Fruit fly (Drosophila melanogaster) whole organism, embryonic: Measurements from ENCODE around the gene Ae2.

Source experiments
- Asciz ChIP-seq: fragments of 200-800 bp; sonication (Bioruptor generic); optimal IDR thresholded peaks from 2 replicates; lab custom pipeline; 2017; ENCODE audit warnings: missing biosample characterization, mild to moderate bottlenecking, missing genetic modification characterization, missing genetic modification reagents
- CG10565 ChIP-seq: fragments of 200-800 bp; sonication (Bioruptor generic); optimal IDR thresholded peaks from 3 replicates; lab custom pipeline; 2016; ENCODE audit warnings: missing biosample characterization, mild to moderate bottlenecking, missing genetic modification characterization
- CG10979 ChIP-seq: fragments of 200-800 bp; sonication (Bioruptor generic); optimal IDR thresholded peaks from 2 replicates; lab custom pipeline; 2018; ENCODE audit warnings: missing biosample characterization, mild to moderate bottlenecking, missing genetic modification characterization, moderate library complexity
- CG12155 ChIP-seq: fragments of 200-800 bp; sonication (Bioruptor generic); optimal IDR thresholded peaks from 3 replicates; lab custom pipeline; 2016; ENCODE audit warnings: missing biosample characterization, missing genetic modification characterization
- CG13123 ChIP-seq: fragments of 200-800 bp; sonication (Bioruptor generic); optimal IDR thresholded peaks from 2 replicates; lab custom pipeline; 2016; ENCODE audit warnings: missing biosample characterization, missing genetic modification characterization
- CG13296 ChIP-seq: fragments of 200-800 bp; sonication (Bioruptor generic); optimal IDR thresholded peaks from 3 replicates; lab custom pipeline; 2018; ENCODE audit warnings: missing biosample characterization, mild to moderate bottlenecking, missing genetic modification characterization
- CG15011 ChIP-seq: fragments of 200-800 bp; sonication (Bioruptor generic); optimal IDR thresholded peaks from 3 replicates; lab custom pipeline; 2018; ENCODE audit warnings: missing biosample characterization, mild to moderate bottlenecking, missing genetic modification characterization
- CG15269 ChIP-seq: fragments of 200-800 bp; sonication (Bioruptor generic); optimal IDR thresholded peaks from 2 replicates; lab custom pipeline; 2018; ENCODE audit warnings: missing biosample characterization, mild to moderate bottlenecking, missing genetic modification characterization, moderate library complexity
- CG15601 ChIP-seq: fragments of 200-800 bp; sonication (Bioruptor generic); optimal IDR thresholded peaks from 3 replicates; lab custom pipeline; 2019; ENCODE audit warnings: missing biosample characterization, mild to moderate bottlenecking, missing genetic modification characterization, moderate library complexity
- CG17802 ChIP-seq: fragments of 200-800 bp; sonication (Bioruptor generic); optimal IDR thresholded peaks from 2 replicates; lab custom pipeline; 2018; ENCODE audit warnings: missing biosample characterization, mild to moderate bottlenecking, missing genetic modification characterization, moderate library complexity
- CG18262 ChIP-seq: fragments of 200-800 bp; optimal IDR thresholded peaks from 3 replicates; lab custom pipeline; 2019; ENCODE audit warnings: missing biosample characterization, mild to moderate bottlenecking, missing genetic modification characterization, moderate library complexity
- CG31441 ChIP-seq: fragments of 200-800 bp; sonication (Bioruptor generic); IDR thresholded peaks from 2 replicates; pipeline ENCODE4 v1.3.6; 2022; ENCODE audit warnings: missing biosample characterization, missing genetic modification characterization
- CG42726 ChIP-seq: fragments of 200-800 bp; sonication (Bioruptor generic); IDR thresholded peaks from 2 replicates; pipeline ENCODE4 v1.3.6; 2022; ENCODE audit warnings: missing biosample characterization, missing genetic modification characterization; ENCODE audit not compliant: partially characterized antibody
- CG4617 ChIP-seq: fragments of 200-800 bp; sonication (Bioruptor generic); optimal IDR thresholded peaks from 3 replicates; lab custom pipeline; 2016; ENCODE audit warnings: missing biosample characterization, missing genetic modification characterization, borderline replicate concordance
- CG6254 ChIP-seq: fragments of 200-800 bp; sonication (Bioruptor generic); optimal IDR thresholded peaks from 3 replicates; lab custom pipeline; 2017; ENCODE audit warnings: mild to moderate bottlenecking, missing biosample characterization, missing genetic modification reagents, missing genetic modification characterization
- CG8281 ChIP-seq: fragments of 200-800 bp; sonication (Bioruptor generic); optimal IDR thresholded peaks from 2 replicates; lab custom pipeline; 2018; ENCODE audit warnings: missing biosample characterization, mild to moderate bottlenecking, missing genetic modification characterization, moderate library complexity
- CG8924 ChIP-seq: fragments of 200-800 bp; optimal IDR thresholded peaks from 3 replicates; lab custom pipeline; 2019; ENCODE audit warnings: missing biosample characterization, mild to moderate bottlenecking, missing genetic modification characterization, moderate library complexity
- D19A ChIP-seq: fragments of 200-800 bp; optimal IDR thresholded peaks from 3 replicates; lab custom pipeline; 2019; ENCODE audit warnings: missing biosample characterization, mild to moderate bottlenecking, missing genetic modification characterization, moderate library complexity
- Dbx ChIP-seq: fragments of 200-800 bp; sonication (Bioruptor generic); IDR thresholded peaks from 3 replicates; pipeline ENCODE4 v1.3.6; 2022; ENCODE audit warnings: missing biosample characterization, missing genetic modification characterization
- Dfd ChIP-seq, 2 experiments: fragments of >200 bp; optimal IDR thresholded peaks; 2 replicates each; lab custom pipeline; 2017; ENCODE audit warnings: missing biosample characterization in 2 of 2, missing genetic modification characterization in 2 of 2
- Dip3 ChIP-seq: fragments of 200-800 bp; sonication (Bioruptor generic); optimal IDR thresholded peaks from 3 replicates; lab custom pipeline; 2016; ENCODE audit warnings: missing biosample characterization, missing genetic modification characterization
- Doc3 ChIP-seq: fragments of 200-800 bp; sonication (Bioruptor generic); IDR thresholded peaks from 3 replicates; pipeline ENCODE4 v1.3.6; 2022; ENCODE audit warnings: missing biosample characterization, missing genetic modification characterization; ENCODE audit not compliant: partially characterized antibody
- Hand ChIP-seq: fragments of 200-800 bp; sonication (Bioruptor generic); optimal IDR thresholded peaks from 2 replicates; lab custom pipeline; 2017; ENCODE audit warnings: mild to moderate bottlenecking, missing biosample characterization, missing genetic modification reagents, missing genetic modification characterization
- Hr51 ChIP-seq, 2 experiments: fragments of 200-800 bp; sonication (Bioruptor generic); optimal IDR thresholded peaks; 2 replicates in 1 of 2; 3 replicates in 1 of 2; lab custom pipeline; 2016 to 2018; ENCODE audit warnings: missing biosample characterization in 2 of 2, missing genetic modification characterization in 2 of 2, mild to moderate bottlenecking in 1 of 2, moderate library complexity in 1 of 2
- Lpt ChIP-seq: fragments of >200 bp; optimal IDR thresholded peaks from 2 replicates; lab custom pipeline; 2018; ENCODE audit warnings: missing biosample characterization, missing genetic modification characterization
- Meics ChIP-seq: fragments of 200-800 bp; sonication (Bioruptor generic); optimal IDR thresholded peaks from 2 replicates; lab custom pipeline; 2017; ENCODE audit warnings: missing biosample characterization, mild to moderate bottlenecking, missing genetic modification characterization
- NC2α ChIP-seq: fragments of 200-800 bp; sonication (Bioruptor generic); optimal IDR thresholded peaks from 2 replicates; lab custom pipeline; 2016; ENCODE audit warnings: missing biosample characterization, missing genetic modification characterization
- NfI ChIP-seq: fragments of 200-800 bp; sonication (Bioruptor generic); optimal IDR thresholded peaks from 3 replicates; lab custom pipeline; 2018; ENCODE audit warnings: missing biosample characterization, mild to moderate bottlenecking, missing genetic modification characterization, moderate library complexity
- Oli ChIP-seq: fragments of 200-800 bp; sonication (Bioruptor generic); optimal IDR thresholded peaks from 2 replicates; lab custom pipeline; 2018; ENCODE audit warnings: missing biosample characterization, mild to moderate bottlenecking, missing genetic modification characterization, moderate library complexity
- Poxn ChIP-seq: fragments of 200-800 bp; sonication (Bioruptor generic); IDR thresholded peaks from 2 replicates; pipeline ENCODE4 v1.3.6; 2022; ENCODE audit warnings: missing biosample characterization, missing genetic modification characterization
- Rfx ChIP-seq: fragments of 200-800 bp; sonication (Bioruptor generic); IDR thresholded peaks from 2 replicates; pipeline ENCODE4 v1.3.6; 2022; ENCODE audit warnings: missing biosample characterization, missing genetic modification characterization
- Rx ChIP-seq: fragments of 200-800 bp; sonication (Bioruptor generic); IDR thresholded peaks from 2 replicates; pipeline ENCODE4 v1.3.6; 2022; ENCODE audit warnings: missing biosample characterization, missing genetic modification characterization
- Tbp ChIP-seq: fragments of >200 bp; optimal IDR thresholded peaks from 2 replicates; lab custom pipeline; 2018; ENCODE audit warnings: missing biosample characterization, missing genetic modification characterization
- crc ChIP-seq: fragments of 200-800 bp; sonication (Bioruptor generic); optimal IDR thresholded peaks from 2 replicates; lab custom pipeline; 2016; ENCODE audit warnings: missing biosample characterization, missing genetic modification characterization
- croc ChIP-seq: fragments of 200-800 bp; sonication (Bioruptor generic); conservative IDR thresholded peaks from 3 replicates; pipeline ENCODE4 v1.3.6; 2022; ENCODE audit warnings: missing biosample characterization, missing genetic modification characterization
- eve ChIP-seq, 2 experiments: fragments of >200 bp; optimal IDR thresholded peaks; 2 replicates each; lab custom pipeline; 2017; ENCODE audit warnings: missing biosample characterization in 2 of 2, missing genetic modification characterization in 2 of 2
- fd102C ChIP-seq: fragments of 200-800 bp; sonication (Bioruptor generic); optimal IDR thresholded peaks from 2 replicates; lab custom pipeline; 2018; ENCODE audit warnings: missing biosample characterization, mild to moderate bottlenecking, missing genetic modification characterization, moderate library complexity
- fd96Cb ChIP-seq: fragments of 200-800 bp; sonication (Bioruptor generic); optimal IDR thresholded peaks from 2 replicates; lab custom pipeline; 2018; ENCODE audit warnings: missing biosample characterization, mild to moderate bottlenecking, missing genetic modification characterization, moderate library complexity
- grau ChIP-seq: fragments of 200-800 bp; optimal IDR thresholded peaks from 3 replicates; lab custom pipeline; 2019; ENCODE audit warnings: missing biosample characterization, mild to moderate bottlenecking, missing genetic modification characterization, moderate library complexity
- gt ChIP-seq: fragments of 200-800 bp; sonication (Bioruptor generic); IDR thresholded peaks from 2 replicates; pipeline ENCODE4 v1.3.6; 2022; ENCODE audit warnings: missing biosample characterization, missing genetic modification characterization
- h ChIP-seq: fragments of >200 bp; optimal IDR thresholded peaks from 2 replicates; lab custom pipeline; 2017
- jing ChIP-seq: fragments of 200-800 bp; sonication (Bioruptor generic); optimal IDR thresholded peaks from 2 replicates; lab custom pipeline; 2018; ENCODE audit warnings: missing biosample characterization, mild to moderate bottlenecking, missing genetic modification characterization
- mirr ChIP-seq: fragments of 200-800 bp; sonication (Bioruptor generic); optimal IDR thresholded peaks from 3 replicates; lab custom pipeline; 2018; ENCODE audit warnings: missing biosample characterization, mild to moderate bottlenecking, missing genetic modification characterization
- nerfin-2 ChIP-seq: fragments of 200-800 bp; sonication (Bioruptor generic); IDR thresholded peaks from 2 replicates; pipeline ENCODE4 v1.3.6; 2022; ENCODE audit warnings: missing biosample characterization, missing genetic modification characterization; ENCODE audit not compliant: partially characterized antibody
- pho ChIP-seq: fragments of 200-800 bp; sonication (Bioruptor generic); optimal IDR thresholded peaks from 2 replicates; lab custom pipeline; 2016; ENCODE audit warnings: missing biosample characterization, missing genetic modification characterization
- rib ChIP-seq: fragments of 200-800 bp; sonication (Bioruptor generic); IDR thresholded peaks from 2 replicates; pipeline ENCODE4 v1.3.6; 2022; ENCODE audit warnings: missing biosample characterization, missing genetic modification characterization
- slou ChIP-seq: fragments of 200-800 bp; sonication (Bioruptor generic); optimal IDR thresholded peaks from 3 replicates; lab custom pipeline; 2016; ENCODE audit warnings: missing biosample characterization, missing genetic modification characterization
- toy ChIP-seq: fragments of 200-800 bp; sonication (Bioruptor generic); IDR thresholded peaks from 2 replicates; pipeline ENCODE4 v1.3.6; 2022; ENCODE audit warnings: missing biosample characterization, missing genetic modification characterization
- ttk ChIP-seq: fragments of 200-800 bp; sonication (Bioruptor generic); IDR thresholded peaks from 2 replicates; pipeline ENCODE4 v2.1.2; 2022; ENCODE audit warnings: missing biosample characterization, missing genetic modification characterization
- wek ChIP-seq: fragments of 200-800 bp; sonication (Bioruptor generic); optimal IDR thresholded peaks from 3 replicates; lab custom pipeline; 2018; ENCODE audit warnings: missing biosample characterization, mild to moderate bottlenecking, missing genetic modification characterization, moderate library complexity
- yki ChIP-seq: fragments of >200 bp; optimal IDR thresholded peaks from 3 replicates; lab custom pipeline; 2018
- zfh1 ChIP-seq: fragments of 200-800 bp; sonication (Bioruptor generic); IDR thresholded peaks from 3 replicates; pipeline ENCODE4 v1.3.6; 2022; ENCODE audit warnings: missing biosample characterization, missing genetic modification characterization

Ae2 gene

DNA sequence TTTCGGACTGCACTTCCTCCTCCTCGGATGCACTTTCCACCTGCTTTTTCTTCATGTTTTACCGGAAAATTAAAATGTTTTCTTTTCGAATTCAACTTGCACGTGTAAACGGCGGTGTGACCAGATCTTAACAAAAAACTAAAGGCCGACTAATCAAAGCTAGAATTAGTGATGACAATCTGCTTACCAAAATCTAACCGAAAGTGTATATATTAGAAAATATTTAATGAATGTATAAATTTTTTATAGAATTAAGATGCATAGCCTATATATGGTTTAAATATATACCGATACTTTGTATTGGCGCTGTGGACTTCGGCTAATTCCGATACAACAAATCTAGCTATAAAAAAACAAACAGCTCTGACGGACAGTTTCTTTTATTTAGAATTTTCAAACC, 44.4 kb upstream of the Ae2 start, which contains the start of the genes CG18178 and CG14174 (continued):
- TF ChIP-seq Doc3 (GFP tag; lab: Robert Waterston, UW) (no peak), eve (GFP tag; optimal IDR thresholded peaks at IDR 0.05; lab: Kevin White, UChicago) (no peak), CG31441 (peak; percentile 69), CG10565 (GFP tag; lab: Kevin White, UChicago) (no peak), CG6254 (GFP tag; lab: Kevin White, UChicago) (peak; percentile 38), NfI (GFP tag; lab: Kevin White, UChicago) (peak; percentile 76), fd96Cb (peak; percentile 63), slou (GFP tag; lab: Kevin White, UChicago) (no peak), fd102C (no peak), Lpt (GFP tag; lab: Kevin White, UChicago) (no peak), Oli (peak; percentile 68), Dfd (GFP tag; optimal IDR thresholded peaks at IDR 0.05; lab: Kevin White, UChicago) (no peak), Hand (GFP tag; lab: Kevin White, UChicago) (peak; percentile 2), nerfin-2 (GFP tag; lab: Robert Waterston, UW) (no peak), CG4617 (GFP tag; lab: Kevin White, UChicago) (peak; percentile 69), CG8924 (peak; percentile 80), mirr (GFP tag; lab: Kevin White, UChicago) (no peak), CG8281 (tag; lab: Kevin White, UChicago) (peak; percentile 38), yki (no peak), CG15601 (tag; lab: Kevin White, UChicago) (peak; percentile 69), zfh1 (GFP tag; lab: Robert Waterston, UW) (peak; percentile 70), CG18262 (tag; lab: Kevin White, UChicago) (peak; percentile 78), CG15269 (tag; lab: Kevin White, UChicago) (peak; percentile 75), CG17802 (peak; percentile 54), CG13296 (GFP tag; lab: Kevin White, UChicago) (peak; percentile 71), Tbp (GFP tag; lab: Kevin White, UChicago) (no peak), CG10979 (peak; percentile 74), CG15011 (GFP tag; lab: Kevin White, UChicago) (no peak), crc (no peak), Meics (GFP tag; lab: Kevin White, UChicago) (peak; percentile 48), pho (GFP tag; lab: Kevin White, UChicago) (no peak), Rfx (GFP tag; lab: Robert Waterston, UW) (peak; percentile 85), Asciz (no peak), CG12155 (GFP tag; lab: Kevin White, UChicago) (peak; percentile 54), croc (GFP tag; lab: Robert Waterston, UW) (peak; percentile 59; the same call in 2 of the 3 replicates), h (no peak), gt (GFP tag; lab: Robert Waterston, UW) (no peak), toy (GFP tag; lab: Robert Waterston, UW) (no peak), jing (GFP tag; lab: Kevin White, UChicago) (peak; percentile 11), CG42726 (GFP tag; lab: Robert Waterston, UW) (no peak), ttk (GFP tag; lab: Robert Waterston, UW) (peak; percentile 49; the same call in 1 of the 2 replicates), wek (GFP tag; lab: Kevin White, UChicago) (no peak), NC2α (GFP tag; lab: Kevin White, UChicago) (no peak), CG13123 (GFP tag; lab: Kevin White, UChicago) (peak; percentile 42), Poxn (GFP tag; lab: Robert Waterston, UW) (no peak), rib (GFP tag; lab: Robert Waterston, UW) (no peak), grau (peak; percentile 83), Rx (GFP tag; lab: Robert Waterston, UW) (no peak), Dip3 (GFP tag; lab: Kevin White, UChicago) (no peak), D19A (peak; percentile 61), Hr51 (GFP tag; optimal IDR thresholded peaks at IDR 0.05; lab: Kevin White, UChicago) (peak in 1 of 2 experiments; percentile 71), Dbx (GFP tag; lab: Robert Waterston, UW) (peak; percentile 70; the same call in 2 of the 3 replicates)
